Worm (Caenorhabditis elegans) whole organism, L4 larva: ENCODE data around the gene him-14.
A peak's percentile ranks its signal among the peaks of the same experiment; 100 is the strongest.
"Not testable (repeated sequence)": the region's sequence is repeated elsewhere in the genome, so short reads cannot be mapped to it uniquely, and the experiment has no call there.

ENCODE experiments used
- D1046.2 ChIP-seq: fragments of 200-800 bp; sonication (Bioruptor generic); IDR thresholded peaks from 2 replicates; pipeline ENCODE4 v1.3.6; 2022; ENCODE audit warnings: missing genetic modification characterization, missing compliant biosample characterization
- T26A8.4 ChIP-seq: fragments of 200-800 bp; sonication (Bioruptor generic); IDR thresholded peaks from 2 replicates; pipeline ENCODE4 v1.3.6; 2022; ENCODE audit warnings: missing genetic modification characterization, missing compliant biosample characterization
- Y105C5A.15 ChIP-seq: fragments of 200-800 bp; sonication (Bioruptor generic); IDR thresholded peaks from 2 replicates; pipeline ENCODE4 v1.3.6; 2022; ENCODE audit warnings: missing genetic modification characterization, missing compliant biosample characterization
- Y48G9A.11 ChIP-seq: fragments of 200-800 bp; sonication (Bioruptor generic); IDR thresholded peaks from 2 replicates; pipeline ENCODE4 v1.3.6; 2022; ENCODE audit warnings: missing genetic modification reagents, missing genetic modification characterization, missing compliant biosample characterization
- Y5F2A.4 ChIP-seq: fragments of 200-800 bp; sonication (Bioruptor generic); optimal IDR thresholded peaks from 2 replicates; lab custom pipeline; 2018; ENCODE audit warnings: mild to moderate bottlenecking, missing genetic modification characterization, missing compliant biosample characterization
- ZK337.2 ChIP-seq: fragments of 200-800 bp; sonication (Bioruptor generic); IDR thresholded peaks from 2 replicates; pipeline ENCODE4 v1.3.6; 2022; ENCODE audit warnings: missing genetic modification reagents, missing genetic modification characterization, missing compliant biosample characterization
- ZK546.5 ChIP-seq, 2 experiments: sonication (generic microtip); optimal IDR thresholded peaks; 2 replicates each; lab custom pipeline; 2017; ENCODE audit warnings: missing biosample characterization in 2 of 2, missing genetic modification characterization in 2 of 2
- aly-2 ChIP-seq: sonication (generic microtip); optimal IDR thresholded peaks from 2 replicates; lab custom pipeline; 2018; ENCODE audit warnings: missing biosample characterization, missing genetic modification characterization
- arid-1 ChIP-seq: fragments of 200-800 bp; sonication (Bioruptor generic); conservative IDR thresholded peaks from 2 replicates; pipeline ENCODE4 v1.3.6; 2022; ENCODE audit warnings: missing genetic modification reagents, missing genetic modification characterization, missing compliant biosample characterization
- ceh-20 ChIP-seq: fragments of 200-800 bp; sonication (Bioruptor generic); IDR thresholded peaks from 2 replicates; pipeline ENCODE4 v1.3.6; 2022; ENCODE audit warnings: missing genetic modification reagents, missing genetic modification characterization, missing compliant biosample characterization
- ceh-82 ChIP-seq: sonication (generic microtip); optimal IDR thresholded peaks from 2 replicates; lab custom pipeline; 2017; ENCODE audit warnings: missing biosample characterization, missing genetic modification characterization
- ces-1 ChIP-seq: fragments of 150-350 bp; sonication (generic microtip); optimal IDR thresholded peaks from 4 replicates; lab custom pipeline; 2014; ENCODE audit warnings: missing biosample characterization, missing genetic modification reagents, missing genetic modification characterization
- daf-16 ChIP-seq, 3 experiments: sonication (generic microtip); optimal IDR thresholded peaks; 2 replicates each; lab custom pipeline; 2016 to 2017; ENCODE audit warnings: missing genetic modification characterization in 3 of 3, missing genetic modification reagents in 3 of 3, mild to moderate bottlenecking in 2 of 3, missing compliant biosample characterization in 2 of 3, missing biosample characterization in 1 of 3, moderate library complexity in 1 of 3
- daf-8 ChIP-seq: fragments of 200-800 bp; sonication (Bioruptor generic); IDR thresholded peaks from 2 replicates; pipeline ENCODE4 v1.3.6; 2022; ENCODE audit warnings: missing genetic modification characterization, missing compliant biosample characterization
- dmd-6 ChIP-seq: fragments of 200-800 bp; sonication (Bioruptor generic); IDR thresholded peaks from 2 replicates; pipeline ENCODE4 v1.3.6; 2022; ENCODE audit warnings: missing genetic modification reagents, missing genetic modification characterization, missing compliant biosample characterization
- egl-27 ChIP-seq: sonication (generic microtip); optimal IDR thresholded peaks from 3 replicates; lab custom pipeline; 2017; ENCODE audit warnings: missing biosample characterization, missing genetic modification reagents, missing genetic modification characterization
- fkh-10 ChIP-seq: fragments of 150-350 bp; optimal IDR thresholded peaks from 2 replicates; lab custom pipeline; 2014; ENCODE audit warnings: missing biosample characterization, missing genetic modification reagents, missing genetic modification characterization
- fos-1 ChIP-seq: fragments of 150-350 bp; optimal IDR thresholded peaks from 2 replicates; lab custom pipeline; 2014; ENCODE audit warnings: missing biosample characterization, missing genetic modification characterization
- hif-1 ChIP-seq, 2 experiments: sonication (generic microtip); optimal IDR thresholded peaks; 2 replicates each; lab custom pipeline; 2016 to 2017; ENCODE audit warnings: missing compliant biosample characterization in 2 of 2, missing genetic modification characterization in 2 of 2, missing genetic modification reagents in 2 of 2, missing genotype in 2 of 2, mild to moderate bottlenecking in 1 of 2
- hlh-30 ChIP-seq: sonication (generic microtip); optimal IDR thresholded peaks from 2 replicates; lab custom pipeline; 2017; ENCODE audit warnings: antibody characterized with exemption, mild to moderate bottlenecking, missing genetic modification characterization, missing compliant biosample characterization; ENCODE audit not compliant: insufficient read depth
- lin-29 ChIP-seq: fragments of 200-800 bp; sonication (Bioruptor generic); IDR thresholded peaks from 2 replicates; pipeline ENCODE4 v1.3.6; 2022; ENCODE audit warnings: missing genetic modification reagents, missing genetic modification characterization, missing compliant biosample characterization
- madf-5 ChIP-seq, 2 experiments: fragments of 200-800 bp; sonication (Bioruptor generic); IDR thresholded peaks; 2 replicates each; pipeline ENCODE4 v1.3.6; 2022; ENCODE audit warnings: missing compliant biosample characterization in 2 of 2, missing genetic modification characterization in 2 of 2
- madf-9 ChIP-seq: fragments of 200-800 bp; sonication (Bioruptor generic); conservative IDR thresholded peaks from 2 replicates; pipeline ENCODE4 v1.3.6; 2022; ENCODE audit warnings: missing genetic modification reagents, missing genetic modification characterization, missing compliant biosample characterization
- mdt-29 ChIP-seq: fragments of 200-800 bp; sonication (Bioruptor generic); IDR thresholded peaks from 2 replicates; pipeline ENCODE4 v1.3.6; 2022; ENCODE audit warnings: missing genetic modification reagents, missing genetic modification characterization, missing compliant biosample characterization
- mxl-2 ChIP-seq: fragments of 200-800 bp; sonication (Bioruptor generic); conservative IDR thresholded peaks from 2 replicates; pipeline ENCODE4 v1.3.6; 2022; ENCODE audit warnings: missing genetic modification reagents, missing genetic modification characterization, missing compliant biosample characterization
- mxl-3 ChIP-seq: fragments of 200-800 bp; sonication (Bioruptor generic); optimal IDR thresholded peaks from 2 replicates; lab custom pipeline; 2018; ENCODE audit warnings: mild to moderate bottlenecking, missing genetic modification characterization, missing compliant biosample characterization
- nhr-25 ChIP-seq: sonication (generic microtip); optimal IDR thresholded peaks from 2 replicates; lab custom pipeline; 2017; ENCODE audit warnings: missing genetic modification characterization, mild to moderate bottlenecking, missing compliant biosample characterization, antibody characterized with exemption, moderate library complexity, borderline replicate concordance; ENCODE audit not compliant: insufficient read depth
- nhr-28 ChIP-seq: fragments of 150-350 bp; optimal IDR thresholded peaks from 2 replicates; lab custom pipeline; 2014; ENCODE audit warnings: missing biosample characterization, missing genetic modification characterization
- nhr-41 ChIP-seq: fragments of 200-800 bp; sonication (Bioruptor generic); IDR thresholded peaks from 2 replicates; pipeline ENCODE4 v1.3.6; 2022; ENCODE audit warnings: missing genetic modification reagents, missing genetic modification characterization, missing compliant biosample characterization
- nhr-42 ChIP-seq: fragments of 200-800 bp; sonication (Bioruptor generic); IDR thresholded peaks from 2 replicates; pipeline ENCODE4 v1.3.6; 2022; ENCODE audit warnings: missing genetic modification characterization, missing compliant biosample characterization
- nhr-77 ChIP-seq: fragments of 150-350 bp; optimal IDR thresholded peaks from 2 replicates; lab custom pipeline; 2014; ENCODE audit warnings: missing biosample characterization, missing genetic modification characterization
- pqm-1 ChIP-seq: sonication (generic microtip); optimal IDR thresholded peaks from 2 replicates; lab custom pipeline; 2017; ENCODE audit warnings: missing biosample characterization, missing genetic modification characterization
- saeg-2 ChIP-seq: fragments of 200-800 bp; sonication (Bioruptor generic); IDR thresholded peaks from 2 replicates; pipeline ENCODE4 v1.3.6; 2022; ENCODE audit warnings: missing genetic modification reagents, missing genetic modification characterization, missing compliant biosample characterization
- snpc-1.2 ChIP-seq: fragments of 200-800 bp; sonication (Bioruptor generic); IDR thresholded peaks from 2 replicates; pipeline ENCODE4 v1.3.6; 2022; ENCODE audit warnings: missing genetic modification reagents, missing genetic modification characterization, missing compliant biosample characterization
- snpc-4 ChIP-seq: fragments of 150-350 bp; optimal IDR thresholded peaks from 2 replicates; lab custom pipeline; 2014; ENCODE audit warnings: missing biosample characterization, missing genetic modification characterization
- tag-97 ChIP-seq: fragments of 200-800 bp; sonication (Bioruptor generic); IDR thresholded peaks from 2 replicates; pipeline ENCODE4 v1.3.6; 2022; ENCODE audit warnings: missing genetic modification characterization, missing compliant biosample characterization
- unc-62 ChIP-seq, 3 experiments: fragments of 150-350 bp in 1 of 3; sonication (generic microtip); optimal IDR thresholded peaks in 2 of 3; peaks in 1 of 3; 1 replicate in 1 of 3; 2 replicates in 2 of 3; lab custom pipeline; 2014 to 2017; ENCODE audit warnings: missing biosample characterization in 3 of 3, missing genetic modification characterization in 3 of 3, missing genetic modification reagents in 3 of 3, missing genotype in 1 of 3
- ztf-11 ChIP-seq: fragments of 150-350 bp; optimal IDR thresholded peaks from 2 replicates; lab custom pipeline; 2014; ENCODE audit warnings: missing biosample characterization, missing genetic modification characterization

Gene him-14

DNA sequence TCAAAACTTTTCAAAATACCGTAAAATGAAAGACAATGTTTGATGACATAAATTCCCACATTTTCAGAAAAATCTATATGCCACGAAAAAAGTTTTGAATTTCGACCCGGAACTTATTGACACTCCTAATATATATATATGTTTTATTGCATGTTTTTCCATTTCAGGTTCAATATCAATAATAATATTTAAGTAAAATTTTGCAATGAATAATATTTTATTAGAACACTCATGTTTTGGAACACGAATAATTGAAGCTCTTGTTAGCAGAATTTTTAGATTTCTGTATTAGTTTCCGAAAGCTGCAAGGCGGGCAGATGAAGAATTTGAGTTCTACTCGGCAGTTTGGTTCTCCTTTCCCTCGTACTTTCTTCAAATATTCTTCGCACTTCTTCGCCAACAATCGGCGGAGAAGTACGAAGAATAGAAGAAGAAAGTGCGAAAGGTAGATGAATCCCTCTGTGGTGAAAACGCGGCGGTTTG, 23.6 kb upstream of the him-14 start, which contains the start of gene T02G5.3:
Gene T02G5.3 (plus strand): TSS at position 51 of the 483 bp plus-strand sequence.
- TF ChIP-seq ceh-20 (no peak), ZK337.2 (GFP tag; lab: Robert Waterston, UW) (no peak), mxl-2 (GFP tag; lab: Robert Waterston, UW) (no peak), dmd-6 (GFP tag; lab: Robert Waterston, UW) (no peak), snpc-1.2 (GFP tag; lab: Robert Waterston, UW) (no peak), hif-1 (tag; optimal IDR thresholded peaks at IDR 0.05; lab: Kevin White, UChicago) (no peak), tag-97 (GFP tag; lab: Robert Waterston, UW) (no peak), mdt-29 (GFP tag; lab: Robert Waterston, UW) (no peak), madf-5 (GFP tag; IDR thresholded peaks at IDR 0.05; lab: Robert Waterston, UW) (no peak), lin-29 (no peak), Y105C5A.15 (GFP tag; lab: Robert Waterston, UW) (no peak), madf-9 (GFP tag; lab: Robert Waterston, UW) (no peak), ztf-11 (tag; lab: Kevin White, UChicago) (no peak), nhr-41 (GFP tag; lab: Robert Waterston, UW) (no peak), nhr-25 (no peak), Y5F2A.4 (GFP tag; lab: Kevin White, UChicago) (no peak)

DNA sequence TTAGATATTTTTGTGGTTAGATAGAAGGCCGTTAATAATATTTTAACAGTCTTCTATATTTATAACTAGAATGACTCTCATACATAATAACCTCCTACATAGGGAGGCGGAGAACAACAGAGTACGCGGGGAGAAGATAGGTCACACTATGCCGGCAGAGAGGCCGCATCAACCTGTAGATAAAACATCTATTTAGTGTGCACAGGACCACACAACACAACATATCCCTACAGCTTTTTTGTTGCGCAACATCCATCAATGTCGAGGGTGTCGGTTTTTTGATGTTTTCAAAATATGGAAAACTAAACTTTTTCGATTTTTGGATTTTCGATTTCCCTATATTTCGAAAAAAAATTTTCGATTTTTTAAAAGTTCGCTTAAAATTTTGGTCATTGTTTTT, 21.1 kb upstream of the him-14 start:
- TF ChIP-seq ces-1 (GFP tag; lab: Kevin White, UChicago) (no peak), fkh-10 (GFP tag; lab: Kevin White, UChicago) (no peak), aly-2 (tag; lab: Kevin White, UChicago) (no peak)
- TF ChIP-seq, all 104 proteins: peak for 0

ce11 chrII:7090085-7090484, 20.3 kb upstream of the him-14 start:
- peak; percentile 37 for TF ChIP-seq hlh-30
- TF ChIP-seq ces-1 (GFP tag; lab: Kevin White, UChicago) = no peak
- TF ChIP-seq daf-16 (GFP tag; optimal IDR thresholded peaks at IDR 0.05; lab: Kevin White, UChicago) = no peak
- no peak for TF ChIP-seq daf-16 (tag; optimal IDR thresholded peaks at IDR 0.05; lab: Kevin White, UChicago)

DNA sequence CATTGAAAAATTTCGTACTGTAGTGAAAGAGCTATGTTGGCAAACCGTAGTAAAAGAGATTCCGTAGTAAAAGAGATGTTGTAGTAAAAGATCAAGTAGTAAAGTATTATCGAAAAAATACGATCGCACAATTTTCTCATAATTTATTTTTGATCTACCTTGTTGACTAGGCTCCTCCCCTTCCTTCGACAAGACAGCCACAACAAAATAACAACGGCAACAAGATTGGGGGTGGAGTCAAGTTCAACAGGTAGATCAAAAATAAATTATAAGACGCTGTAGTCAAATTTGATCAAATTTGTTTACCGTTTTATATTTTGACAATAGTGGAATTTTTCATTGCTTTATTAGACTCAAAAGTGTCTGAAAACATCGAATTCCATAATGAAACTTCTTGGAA, 18.5 kb upstream of the him-14 start:
- peak in 1 of 2 experiments; percentile 67 for TF ChIP-seq unc-62 (GFP tag; optimal IDR thresholded peaks at IDR 0.05 in 1 of 2; lab: Kevin White, UChicago)
- TF ChIP-seq unc-62 (tag; optimal IDR thresholded peaks at IDR 0.05; lab: Kevin White, UChicago) = not testable (repeated sequence)

DNA sequence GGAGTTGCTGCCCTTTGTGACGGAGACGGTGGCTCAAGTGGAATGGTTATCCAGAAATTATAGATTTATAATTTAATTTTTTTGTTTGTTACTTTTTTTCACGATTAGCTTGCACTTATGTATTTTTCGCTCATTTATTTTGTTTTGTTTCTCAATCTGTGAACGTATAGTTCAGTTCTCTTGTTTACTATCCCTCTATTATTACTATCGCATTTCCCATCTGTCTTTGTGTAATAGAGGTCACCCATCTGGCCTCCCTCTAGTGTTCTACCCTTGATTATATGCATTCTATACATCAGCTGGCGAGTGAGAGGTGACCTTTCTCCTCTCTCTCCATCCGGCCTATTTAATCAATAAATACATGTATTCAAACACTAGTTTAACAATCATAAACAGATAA, 14.3 kb upstream of the him-14 start, which contains the start of the genes T02G5.14 and T02G5.15:
Gene T02G5.14 (plus strand): TSS at position 301 of the 400 bp plus-strand sequence.
Gene T02G5.15 (plus strand): TSS at position 301 of the 400 bp plus-strand sequence.
- peak in 1 of 2 experiments; percentile 21 for TF ChIP-seq daf-16 (GFP tag; optimal IDR thresholded peaks at IDR 0.05; lab: Kevin White, UChicago)
- not testable (repeated sequence) for TF ChIP-seq daf-16 (tag; optimal IDR thresholded peaks at IDR 0.05; lab: Kevin White, UChicago)

- TF ChIP-seq daf-8 (no peak), nhr-28 (no peak), mxl-3 (GFP tag; lab: Kevin White, UChicago) (no peak), nhr-77 (tag; lab: Kevin White, UChicago) (no peak), ceh-82 (tag; lab: Kevin White, UChicago) (no peak), aly-2 (tag; lab: Kevin White, UChicago) (no peak), snpc-4 (tag; lab: Kevin White, UChicago) (no peak), daf-16 (GFP tag; optimal IDR thresholded peaks at IDR 0.05; lab: Kevin White, UChicago) (peak in 1 of 2 experiments; percentile 39), daf-16 (tag; optimal IDR thresholded peaks at IDR 0.05; lab: Kevin White, UChicago) (no peak), saeg-2 (GFP tag; lab: Robert Waterston, UW) (0 out of 2 replicates have a peak, but pooled peaks have one; percentile 48), egl-27 (tag; lab: Kevin White, UChicago) (no peak), arid-1 (no peak), Y48G9A.11 (GFP tag; lab: Robert Waterston, UW) (0 out of 2 replicates have a peak, but pooled peaks have one; percentile 24), nhr-42 (no peak), pqm-1 (tag; lab: Kevin White, UChicago) (no peak), D1046.2 (no peak), T26A8.4 (GFP tag; lab: Robert Waterston, UW) (no peak), hlh-30 (no peak), ZK546.5 (tag; optimal IDR thresholded peaks at IDR 0.05; lab: Kevin White, UChicago) (no peak), fos-1 (tag; lab: Kevin White, UChicago) (no peak)
These were observed 5.9 kb upstream of the him-14 start, which contains the start of gene T02G5.7 for ce11 chrII:7075564-7076228. Gene T02G5.7, plus strand, starts transcription at chrII:7075614.
